Fruit fly (Drosophila melanogaster) whole organism, embryonic: ENCODE data around the gene CG6569.

Experiments
- BEAF-32 ChIP-seq: fragments of 200-800 bp; sonication (Bioruptor generic); optimal IDR thresholded peaks from 3 replicates; lab custom pipeline; 2017; ENCODE audit warnings: missing biosample characterization, missing genetic modification characterization, mild to moderate bottlenecking, moderate library complexity, missing genetic modification reagents
- CG10267 ChIP-seq: fragments of 200-800 bp; sonication (Bioruptor generic); optimal IDR thresholded peaks from 2 replicates; lab custom pipeline; 2018; ENCODE audit warnings: missing biosample characterization, mild to moderate bottlenecking, missing genetic modification characterization, moderate library complexity
- CG11456 ChIP-seq: fragments of 200-800 bp; sonication (Bioruptor generic); IDR thresholded peaks from 3 replicates; pipeline ENCODE4 v1.3.6; 2022; ENCODE audit warnings: missing biosample characterization, missing genetic modification characterization
- CG11723 ChIP-seq: fragments of 200-800 bp; sonication (Bioruptor generic); optimal IDR thresholded peaks from 2 replicates; lab custom pipeline; 2017; ENCODE audit warnings: missing biosample characterization, mild to moderate bottlenecking, missing genetic modification characterization
- CG12155 ChIP-seq: fragments of 200-800 bp; sonication (Bioruptor generic); optimal IDR thresholded peaks from 3 replicates; lab custom pipeline; 2016; ENCODE audit warnings: missing biosample characterization, missing genetic modification characterization
- CG12236 ChIP-seq: fragments of 200-800 bp; sonication (Bioruptor generic); optimal IDR thresholded peaks from 2 replicates; lab custom pipeline; 2016; ENCODE audit warnings: missing biosample characterization, missing genetic modification characterization
- CG12769 ChIP-seq: fragments of 200-800 bp; sonication (Bioruptor generic); optimal IDR thresholded peaks from 2 replicates; lab custom pipeline; 2019; ENCODE audit warnings: missing biosample characterization, mild to moderate bottlenecking, missing genetic modification characterization, moderate library complexity
- CG12942 ChIP-seq: fragments of 200-800 bp; sonication (Bioruptor generic); optimal IDR thresholded peaks from 3 replicates; lab custom pipeline; 2016; ENCODE audit warnings: missing biosample characterization, missing genetic modification characterization
- CG13775 ChIP-seq: fragments of 200-800 bp; sonication (Bioruptor generic); optimal IDR thresholded peaks from 3 replicates; lab custom pipeline; 2017; ENCODE audit warnings: missing biosample characterization, mild to moderate bottlenecking, missing genetic modification characterization
- CG14014 ChIP-seq: fragments of 200-800 bp; sonication (Bioruptor generic); IDR thresholded peaks from 2 replicates; pipeline ENCODE4 v1.3.6; 2022; ENCODE audit warnings: missing biosample characterization, missing genetic modification characterization
- CG14667 ChIP-seq: fragments of 200-800 bp; sonication (Bioruptor generic); IDR thresholded peaks from 2 replicates; pipeline ENCODE4 v1.3.6; 2022; ENCODE audit warnings: missing biosample characterization, missing genetic modification characterization
- CG14860 ChIP-seq: fragments of 200-800 bp; sonication (Bioruptor generic); IDR thresholded peaks from 3 replicates; pipeline ENCODE4 v1.3.6; 2022; ENCODE audit warnings: missing biosample characterization, missing genetic modification characterization; ENCODE audit not compliant: partially characterized antibody
- CG16813 ChIP-seq: fragments of 200-800 bp; sonication (Bioruptor generic); IDR thresholded peaks from 3 replicates; pipeline ENCODE4 v1.3.6; 2022; ENCODE audit warnings: missing biosample characterization, missing genetic modification characterization; ENCODE audit not compliant: partially characterized antibody
- CG18011 ChIP-seq: fragments of 200-800 bp; sonication (Bioruptor generic); optimal IDR thresholded peaks from 2 replicates; lab custom pipeline; 2017; ENCODE audit warnings: missing biosample characterization, missing genetic modification characterization, mild to moderate bottlenecking, moderate library complexity, missing genotype
- CG18476 ChIP-seq: fragments of 200-800 bp; sonication (Bioruptor generic); optimal IDR thresholded peaks from 2 replicates; lab custom pipeline; 2016; ENCODE audit warnings: missing biosample characterization, mild to moderate bottlenecking, missing genetic modification characterization
- CG2120 ChIP-seq: fragments of 200-800 bp; sonication (Bioruptor generic); optimal IDR thresholded peaks from 3 replicates; lab custom pipeline; 2016; ENCODE audit warnings: missing biosample characterization, missing genetic modification characterization
- CG2199 ChIP-seq: fragments of 200-800 bp; sonication (Bioruptor generic); IDR thresholded peaks from 3 replicates; pipeline ENCODE4 v1.3.6; 2022; ENCODE audit warnings: missing biosample characterization, missing genetic modification characterization
- CG32767 ChIP-seq: fragments of 200-800 bp; sonication (Bioruptor generic); IDR thresholded peaks from 2 replicates; pipeline ENCODE4 v1.3.6; 2022; ENCODE audit warnings: missing biosample characterization, missing genetic modification characterization
- CG4820 ChIP-seq: fragments of 200-800 bp; sonication (Bioruptor generic); optimal IDR thresholded peaks from 3 replicates; lab custom pipeline; 2016; ENCODE audit warnings: missing biosample characterization, missing genetic modification characterization
- CG6654 ChIP-seq: fragments of 200-800 bp; sonication (Bioruptor generic); optimal IDR thresholded peaks from 2 replicates; lab custom pipeline; 2017; ENCODE audit warnings: missing biosample characterization, mild to moderate bottlenecking, missing genetic modification characterization
- CG7745 ChIP-seq: fragments of 200-800 bp; sonication (Bioruptor generic); optimal IDR thresholded peaks from 2 replicates; lab custom pipeline; 2018; ENCODE audit warnings: missing biosample characterization, mild to moderate bottlenecking, missing genetic modification characterization, moderate library complexity
- CG8765 ChIP-seq: fragments of 200-800 bp; sonication (Bioruptor generic); IDR thresholded peaks from 2 replicates; pipeline ENCODE4 v1.3.6; 2022; ENCODE audit warnings: missing biosample characterization, missing genetic modification characterization
- D19A ChIP-seq: fragments of 200-800 bp; optimal IDR thresholded peaks from 3 replicates; lab custom pipeline; 2019; ENCODE audit warnings: missing biosample characterization, mild to moderate bottlenecking, missing genetic modification characterization, moderate library complexity
- D19B ChIP-seq: fragments of 200-800 bp; sonication (Bioruptor generic); optimal IDR thresholded peaks from 2 replicates; lab custom pipeline; 2017; ENCODE audit warnings: missing biosample characterization, mild to moderate bottlenecking, missing genetic modification characterization
- Dfd ChIP-seq, 2 experiments: fragments of >200 bp; optimal IDR thresholded peaks; 2 replicates each; lab custom pipeline; 2017; ENCODE audit warnings: missing biosample characterization in 2 of 2, missing genetic modification characterization in 2 of 2
- Eip74EF ChIP-seq, 2 experiments: fragments of 200-800 bp in 1 of 2; fragments of >200 bp in 1 of 2; sonication (Bioruptor generic) in 1 of 2; optimal IDR thresholded peaks; 2 replicates each; lab custom pipeline; 2017 to 2019; ENCODE audit warnings: missing biosample characterization in 2 of 2, missing genetic modification characterization in 2 of 2, mild to moderate bottlenecking in 1 of 2, moderate library complexity in 1 of 2
- Lhr ChIP-seq: fragments of 200-800 bp; sonication (Bioruptor generic); optimal IDR thresholded peaks from 3 replicates; lab custom pipeline; 2017; ENCODE audit warnings: mild to moderate bottlenecking, missing biosample characterization, missing genetic modification reagents, missing genetic modification characterization
- NC2β ChIP-seq: fragments of 200-800 bp; sonication (Bioruptor generic); optimal IDR thresholded peaks from 2 replicates; lab custom pipeline; 2016; ENCODE audit warnings: missing biosample characterization, missing genetic modification characterization
- NfI ChIP-seq: fragments of 200-800 bp; sonication (Bioruptor generic); optimal IDR thresholded peaks from 3 replicates; lab custom pipeline; 2018; ENCODE audit warnings: missing biosample characterization, mild to moderate bottlenecking, missing genetic modification characterization, moderate library complexity
- Sin3A ChIP-seq: fragments of >200 bp; optimal IDR thresholded peaks from 2 replicates; lab custom pipeline; 2018
- Six4 ChIP-seq: fragments of 200-800 bp; sonication (Bioruptor generic); optimal IDR thresholded peaks from 2 replicates; lab custom pipeline; 2016; ENCODE audit warnings: missing biosample characterization, missing genetic modification characterization
- ab ChIP-seq: fragments of 200-800 bp; sonication (Bioruptor generic); optimal IDR thresholded peaks from 2 replicates; lab custom pipeline; 2016; ENCODE audit warnings: missing biosample characterization, missing genetic modification characterization
- al ChIP-seq: fragments of 200-800 bp; sonication (Bioruptor generic); IDR thresholded peaks from 2 replicates; pipeline ENCODE4 v1.3.6; 2022; ENCODE audit warnings: missing biosample characterization, missing genetic modification characterization
- ato ChIP-seq: fragments of 200-800 bp; sonication (Bioruptor generic); IDR thresholded peaks from 2 replicates; pipeline ENCODE4 v1.3.6; 2022; ENCODE audit warnings: missing biosample characterization, missing genetic modification characterization; ENCODE audit not compliant: partially characterized antibody
- crol ChIP-seq: fragments of 200-800 bp; sonication (Bioruptor generic); IDR thresholded peaks from 2 replicates; pipeline ENCODE4 v1.3.6; 2022; ENCODE audit warnings: missing biosample characterization, missing genetic modification characterization
- gsb-n ChIP-seq: fragments of 200-800 bp; sonication (Bioruptor generic); optimal IDR thresholded peaks from 3 replicates; lab custom pipeline; 2018; ENCODE audit warnings: missing biosample characterization, mild to moderate bottlenecking, missing genetic modification characterization
- maf-S ChIP-seq: fragments of 200-800 bp; sonication (Bioruptor generic); optimal IDR thresholded peaks from 2 replicates; lab custom pipeline; 2016; ENCODE audit warnings: missing biosample characterization, missing genetic modification characterization
- oc ChIP-seq: fragments of 200-800 bp; sonication (Bioruptor generic); optimal IDR thresholded peaks from 2 replicates; lab custom pipeline; 2018; ENCODE audit warnings: missing biosample characterization, mild to moderate bottlenecking, missing genetic modification characterization, moderate library complexity
- onecut ChIP-seq: fragments of 200-800 bp; sonication (Bioruptor generic); IDR thresholded peaks from 2 replicates; pipeline ENCODE4 v1.3.6; 2022; ENCODE audit warnings: missing biosample characterization, missing genetic modification characterization
- pb ChIP-seq: fragments of 200-800 bp; sonication (Bioruptor generic); optimal IDR thresholded peaks from 3 replicates; lab custom pipeline; 2016; ENCODE audit warnings: missing biosample characterization, missing genetic modification characterization
- pita ChIP-seq: fragments of 200-800 bp; sonication (Bioruptor generic); optimal IDR thresholded peaks from 2 replicates; lab custom pipeline; 2017; ENCODE audit warnings: missing biosample characterization, mild to moderate bottlenecking, missing genetic modification characterization
- sd ChIP-seq: fragments of 200-800 bp; sonication (Bioruptor generic); optimal IDR thresholded peaks from 3 replicates; lab custom pipeline; 2018; ENCODE audit warnings: missing biosample characterization, mild to moderate bottlenecking, missing genetic modification characterization, moderate library complexity
- sens-2 ChIP-seq: fragments of 200-800 bp; sonication (Bioruptor generic); IDR thresholded peaks from 2 replicates; pipeline ENCODE4 v1.3.6; 2022; ENCODE audit warnings: missing biosample characterization, missing genetic modification characterization
- shn ChIP-seq: fragments of 200-800 bp; sonication (Bioruptor generic); optimal IDR thresholded peaks from 3 replicates; lab custom pipeline; 2016; ENCODE audit warnings: missing biosample characterization, missing genetic modification characterization
- slou ChIP-seq: fragments of 200-800 bp; sonication (Bioruptor generic); optimal IDR thresholded peaks from 3 replicates; lab custom pipeline; 2016; ENCODE audit warnings: missing biosample characterization, missing genetic modification characterization
- so ChIP-seq: fragments of 200-800 bp; sonication (Bioruptor generic); IDR thresholded peaks from 3 replicates; pipeline ENCODE4 v1.3.6; 2022; ENCODE audit warnings: missing biosample characterization, missing genetic modification characterization
- usp ChIP-seq: fragments of >200 bp; optimal IDR thresholded peaks from 2 replicates; lab custom pipeline; 2017; ENCODE audit warnings: missing biosample characterization, missing genetic modification characterization
- wdn ChIP-seq: fragments of 200-800 bp; sonication (Bioruptor generic); IDR thresholded peaks from 2 replicates; pipeline ENCODE4 v1.3.6; 2022; ENCODE audit warnings: missing biosample characterization, missing genetic modification characterization
- zfh2 ChIP-seq: fragments of 200-800 bp; sonication (Bioruptor generic); optimal IDR thresholded peaks from 2 replicates; lab custom pipeline; 2016; ENCODE audit warnings: missing biosample characterization, missing genetic modification characterization

The CG6569 gene

dm6 chr3R:21870158-21870971, 2.6 kb upstream of the CG6569 start, which contains the start of gene CG31431 (continued):
- peak; percentile 96 for TF ChIP-seq NfI (GFP tag; lab: Kevin White, UChicago)
- TF ChIP-seq CG14860 (GFP tag; lab: Robert Waterston, UW) = no peak
- TF ChIP-seq NC2β (GFP tag; lab: Kevin White, UChicago) = peak; percentile 97
- peak; percentile 96 for TF ChIP-seq CG14667
- peak; percentile 98 for TF ChIP-seq CG4820 (GFP tag; lab: Kevin White, UChicago)
- TF ChIP-seq onecut (GFP tag; lab: Robert Waterston, UW) = peak; percentile 93
- peak; percentile 97 for TF ChIP-seq D19B (GFP tag; lab: Kevin White, UChicago)
- peak; percentile 94 for TF ChIP-seq CG8765 (GFP tag; lab: Robert Waterston, UW)
- TF ChIP-seq CG18476 (GFP tag; lab: Kevin White, UChicago) = peak; percentile 96
- TF ChIP-seq Sin3A (lab: Kevin White, UChicago) = no peak
- TF ChIP-seq CG2199 (GFP tag; lab: Robert Waterston, UW) = peak; percentile 93
- peak; percentile 94 for TF ChIP-seq slou
- peak; percentile 16 for TF ChIP-seq BEAF-32 (GFP tag; lab: Kevin White, UChicago)
- TF ChIP-seq CG10267 (tag; lab: Kevin White, UChicago) = peak; percentile 91
- peak; percentile 73 for TF ChIP-seq CG7745
- peak in 1 of 2 experiments; percentile 96 for TF ChIP-seq Eip74EF (GFP tag; optimal IDR thresholded peaks at IDR 0.05; lab: Kevin White, UChicago)
- TF ChIP-seq CG6654 = peak; percentile 86
- TF ChIP-seq CG12769 (tag; lab: Kevin White, UChicago) = peak; percentile 99
- TF ChIP-seq crol (GFP tag; lab: Robert Waterston, UW) = peak; percentile 79
- TF ChIP-seq pb = peak; percentile 95
- peak; percentile 96 for TF ChIP-seq Six4 (GFP tag; lab: Kevin White, UChicago)
- no peak for TF ChIP-seq usp (GFP tag; lab: Kevin White, UChicago)
- TF ChIP-seq ato = no peak
- TF ChIP-seq wdn (GFP tag; lab: Robert Waterston, UW) = peak; percentile 97
- peak; percentile 96 for TF ChIP-seq CG12155 (GFP tag; lab: Kevin White, UChicago)
- TF ChIP-seq CG11723 (GFP tag; lab: Kevin White, UChicago) = peak; percentile 88
- TF ChIP-seq sd (tag; lab: Kevin White, UChicago) = peak; percentile 93
- TF ChIP-seq CG11456 (GFP tag; lab: Robert Waterston, UW) = peak; percentile 98
- TF ChIP-seq ab (GFP tag; lab: Kevin White, UChicago) = peak; percentile 94
- TF ChIP-seq CG32767 (GFP tag; lab: Robert Waterston, UW) = peak; percentile 92
- no peak for TF ChIP-seq pita
- TF ChIP-seq CG12236 (GFP tag; lab: Kevin White, UChicago) = peak; percentile 93
- peak; percentile 93 for TF ChIP-seq gsb-n (tag; lab: Kevin White, UChicago)
- TF ChIP-seq al (GFP tag; lab: Robert Waterston, UW) = peak; percentile 96
- peak; percentile 94 for TF ChIP-seq shn
- no peak for TF ChIP-seq Dfd (GFP tag; optimal IDR thresholded peaks at IDR 0.05; lab: Kevin White, UChicago)
- TF ChIP-seq CG16813 (GFP tag; lab: Robert Waterston, UW) = no peak
- TF ChIP-seq Lhr = peak; percentile 87
- peak; percentile 97 for TF ChIP-seq so (GFP tag; lab: Robert Waterston, UW)
- TF ChIP-seq CG13775 (GFP tag; lab: Kevin White, UChicago) = peak; percentile 95
- TF ChIP-seq CG14014 (GFP tag; lab: Robert Waterston, UW) = peak; percentile 98
- peak; percentile 97 for TF ChIP-seq maf-S (GFP tag; lab: Kevin White, UChicago)
- peak; percentile 93 for TF ChIP-seq sens-2 (GFP tag; lab: Robert Waterston, UW)
- peak; percentile 93 for TF ChIP-seq oc (tag; lab: Kevin White, UChicago)
- TF ChIP-seq CG2120 (GFP tag; lab: Kevin White, UChicago) = peak; percentile 99
- TF ChIP-seq CG18011 (GFP tag; lab: Kevin White, UChicago) = peak; percentile 81
- TF ChIP-seq zfh2 (GFP tag; lab: Kevin White, UChicago) = peak; percentile 97
- peak; percentile 95 for TF ChIP-seq CG12942
- TF ChIP-seq D19A (tag; lab: Kevin White, UChicago) = peak; percentile 94
